Worm (Caenorhabditis elegans) whole organism, L1 larva: ENCODE data around the gene dohh-1.

Source experiments
- C16A3.4 ChIP-seq: fragments of 150-350 bp; optimal IDR thresholded peaks from 2 replicates; lab custom pipeline; 2014; ENCODE audit warnings: missing biosample characterization, missing genetic modification characterization
- F16B12.6 ChIP-seq: fragments of 150-350 bp; optimal IDR thresholded peaks from 2 replicates; lab custom pipeline; 2014; ENCODE audit warnings: missing biosample characterization, missing genetic modification characterization
- Y116A8C.19 ChIP-seq: sonication (generic microtip); optimal IDR thresholded peaks from 2 replicates; lab custom pipeline; 2016; ENCODE audit warnings: missing compliant biosample characterization, missing genetic modification characterization, borderline replicate concordance
- aha-1 ChIP-seq: fragments of 150-350 bp; optimal IDR thresholded peaks from 2 replicates; lab custom pipeline; 2014; ENCODE audit warnings: missing biosample characterization, missing genetic modification characterization
- alr-1 ChIP-seq: fragments of 200-800 bp; sonication (Bioruptor generic); optimal IDR thresholded peaks from 2 replicates; lab custom pipeline; 2018; ENCODE audit warnings: borderline replicate concordance, mild to moderate bottlenecking, missing genetic modification characterization, missing compliant biosample characterization
- ama-1 ChIP-seq: fragments of 150-350 bp; optimal IDR thresholded peaks from 2 replicates; lab custom pipeline; 2014
- blmp-1 ChIP-seq: fragments of 150-350 bp; optimal IDR thresholded peaks from 2 replicates; lab custom pipeline; 2014; ENCODE audit warnings: missing biosample characterization, missing genetic modification characterization
- ceh-88 ChIP-seq: fragments of 200-800 bp; sonication (Bioruptor generic); IDR thresholded peaks from 2 replicates; pipeline ENCODE4 v1.3.6; 2022; ENCODE audit warnings: missing genetic modification characterization, missing compliant biosample characterization
- ceh-90 ChIP-seq: sonication (generic microtip); optimal IDR thresholded peaks from 2 replicates; lab custom pipeline; 2016; ENCODE audit warnings: missing genetic modification characterization, missing compliant biosample characterization
- dsc-1 ChIP-seq: sonication (generic microtip); optimal IDR thresholded peaks from 2 replicates; lab custom pipeline; 2016; ENCODE audit warnings: mild to moderate bottlenecking, missing genetic modification characterization, missing compliant biosample characterization
- efl-1 ChIP-seq, 4 experiments: fragments of 150-350 bp; optimal IDR thresholded peaks in 3 of 4; peaks in 1 of 4; 1 replicate in 1 of 4; 2 replicates in 3 of 4; lab custom pipeline; 2014; ENCODE audit warnings: missing biosample characterization in 2 of 4, missing genetic modification characterization in 2 of 4, missing genetic modification reagents in 2 of 4
- egl-13 ChIP-seq: sonication (generic microtip); optimal IDR thresholded peaks from 2 replicates; lab custom pipeline; 2016; ENCODE audit warnings: missing genotype, missing genetic modification reagents, missing genetic modification characterization, missing compliant biosample characterization
- elt-2 ChIP-seq: sonication (generic microtip); optimal IDR thresholded peaks from 2 replicates; lab custom pipeline; 2016; ENCODE audit warnings: missing genetic modification characterization, mild to moderate bottlenecking, inconsistent platforms, missing compliant biosample characterization, missing genetic modification reagents
- ets-5 ChIP-seq: fragments of 200-800 bp; sonication (Bioruptor generic); IDR thresholded peaks from 2 replicates; pipeline ENCODE4 v1.3.6; 2022; ENCODE audit warnings: missing genetic modification characterization, missing compliant biosample characterization
- fos-1 ChIP-seq: fragments of 150-350 bp; optimal IDR thresholded peaks from 2 replicates; lab custom pipeline; 2014; ENCODE audit warnings: missing biosample characterization, missing genetic modification characterization
- grh-1 ChIP-seq: fragments of 200-800 bp; sonication (Bioruptor generic); IDR thresholded peaks from 2 replicates; pipeline ENCODE4 v1.3.6; 2022; ENCODE audit warnings: missing genetic modification reagents, missing genetic modification characterization, missing compliant biosample characterization
- hpl-2 ChIP-seq: fragments of 150-350 bp; optimal IDR thresholded peaks from 2 replicates; lab custom pipeline; 2014; ENCODE audit warnings: missing biosample characterization, missing genetic modification reagents, missing genetic modification characterization
- isw-1 ChIP-seq: fragments of 200-800 bp; sonication (Bioruptor generic); IDR thresholded peaks from 2 replicates; pipeline ENCODE4 v1.3.6; 2022; ENCODE audit warnings: missing genetic modification characterization, missing compliant biosample characterization
- lin-13 ChIP-seq: fragments of 150-350 bp; optimal IDR thresholded peaks from 2 replicates; lab custom pipeline; 2014; ENCODE audit warnings: missing biosample characterization, missing genetic modification reagents, missing genetic modification characterization
- lin-14 ChIP-seq: fragments of 200-800 bp; sonication (Bioruptor generic); optimal IDR thresholded peaks from 2 replicates; lab custom pipeline; 2018; ENCODE audit warnings: mild to moderate bottlenecking, missing genetic modification characterization, moderate library complexity, missing compliant biosample characterization
- lin-35 ChIP-seq, 2 experiments: fragments of 150-350 bp; optimal IDR thresholded peaks; 2 replicates each; lab custom pipeline; 2014; ENCODE audit warnings: missing biosample characterization in 2 of 2, missing genetic modification characterization in 2 of 2, missing genetic modification reagents in 2 of 2
- lir-3 ChIP-seq: sonication (generic microtip); optimal IDR thresholded peaks from 2 replicates; lab custom pipeline; 2016; ENCODE audit warnings: mild to moderate bottlenecking, missing genetic modification characterization, moderate library complexity, missing compliant biosample characterization; ENCODE audit not compliant: poor library complexity
- lsy-2 ChIP-seq, 2 experiments: fragments of 150-350 bp; optimal IDR thresholded peaks; 2 replicates each; lab custom pipeline; 2014; ENCODE audit warnings: missing biosample characterization in 2 of 2, missing genetic modification characterization in 2 of 2
- mab-9 ChIP-seq: fragments of 200-800 bp; sonication (Bioruptor generic); IDR thresholded peaks from 2 replicates; pipeline ENCODE4 v1.3.6; 2022; ENCODE audit warnings: missing genetic modification reagents, missing genetic modification characterization, missing compliant biosample characterization
- mdl-1 ChIP-seq, 2 experiments: fragments of 150-350 bp; optimal IDR thresholded peaks; 2 replicates each; lab custom pipeline; 2014 to 2017; ENCODE audit warnings: missing biosample characterization in 2 of 2, missing genetic modification characterization in 2 of 2, inconsistent platforms in 1 of 2
- mef-2 ChIP-seq: fragments of 150-350 bp; optimal IDR thresholded peaks from 2 replicates; lab custom pipeline; 2014; ENCODE audit warnings: missing biosample characterization, missing genetic modification characterization
- nhr-20 ChIP-seq: sonication (generic microtip); optimal IDR thresholded peaks from 2 replicates; lab custom pipeline; 2016; ENCODE audit warnings: mild to moderate bottlenecking, missing genetic modification characterization, missing compliant biosample characterization
- nhr-237 ChIP-seq: fragments of 150-350 bp; optimal IDR thresholded peaks from 2 replicates; lab custom pipeline; 2014; ENCODE audit warnings: missing biosample characterization, missing genetic modification characterization
- nhr-28 ChIP-seq: fragments of 150-350 bp; optimal IDR thresholded peaks from 2 replicates; lab custom pipeline; 2014; ENCODE audit warnings: missing biosample characterization, missing genetic modification characterization
- nhr-71 ChIP-seq: sonication (generic microtip); optimal IDR thresholded peaks from 2 replicates; lab custom pipeline; 2016; ENCODE audit warnings: mild to moderate bottlenecking, missing genetic modification characterization, moderate library complexity, missing compliant biosample characterization
- nhr-76 ChIP-seq: sonication (generic microtip); optimal IDR thresholded peaks from 2 replicates; lab custom pipeline; 2017; ENCODE audit warnings: missing biosample characterization, missing genetic modification characterization
- nhr-84 ChIP-seq: sonication (generic microtip); optimal IDR thresholded peaks from 2 replicates; lab custom pipeline; 2017; ENCODE audit warnings: missing biosample characterization, missing genetic modification characterization
- nhr-85 ChIP-seq: sonication (generic microtip); peaks from one replicate; lab custom pipeline; 2016; ENCODE audit warnings: missing genetic modification characterization, inconsistent platforms, missing compliant biosample characterization
- pag-3 ChIP-seq: sonication (generic microtip); optimal IDR thresholded peaks from 2 replicates; lab custom pipeline; 2017; ENCODE audit warnings: missing genetic modification characterization, mild to moderate bottlenecking, missing compliant biosample characterization, antibody characterized with exemption, borderline replicate concordance; ENCODE audit not compliant: insufficient read depth
- pqm-1 ChIP-seq: sonication (generic microtip); optimal IDR thresholded peaks from 3 replicates; lab custom pipeline; 2017; ENCODE audit warnings: missing biosample characterization, missing genetic modification characterization
- rnt-1 ChIP-seq: sonication (generic microtip); optimal IDR thresholded peaks from 2 replicates; lab custom pipeline; 2016; ENCODE audit warnings: mild to moderate bottlenecking, missing genetic modification characterization, moderate library complexity, missing compliant biosample characterization
- snpc-4 ChIP-seq: fragments of 150-350 bp; optimal IDR thresholded peaks from 2 replicates; lab custom pipeline; 2014; ENCODE audit warnings: missing biosample characterization, missing genetic modification characterization
- snu-23 ChIP-seq: sonication (generic microtip); optimal IDR thresholded peaks from 2 replicates; lab custom pipeline; 2016; ENCODE audit warnings: missing genetic modification characterization, missing compliant biosample characterization
- sup-37 ChIP-seq: fragments of 200-800 bp; sonication (Bioruptor generic); optimal IDR thresholded peaks from 2 replicates; lab custom pipeline; 2018; ENCODE audit warnings: mild to moderate bottlenecking, missing genetic modification characterization, missing compliant biosample characterization
- swsn-7 ChIP-seq: sonication (generic microtip); optimal IDR thresholded peaks from 2 replicates; lab custom pipeline; 2016; ENCODE audit warnings: missing genetic modification characterization, missing compliant biosample characterization
- tbx-2 ChIP-seq: sonication (generic microtip); optimal IDR thresholded peaks from 2 replicates; lab custom pipeline; 2016; ENCODE audit warnings: missing genetic modification characterization, missing compliant biosample characterization
- unc-62 ChIP-seq: fragments of 150-350 bp; optimal IDR thresholded peaks from 2 replicates; lab custom pipeline; 2014; ENCODE audit warnings: missing biosample characterization, missing genetic modification reagents, missing genetic modification characterization
- vab-15 ChIP-seq: sonication (generic microtip); optimal IDR thresholded peaks from 2 replicates; lab custom pipeline; 2017; ENCODE audit warnings: missing genotype, mild to moderate bottlenecking, missing genetic modification characterization, missing compliant biosample characterization
- zip-4 ChIP-seq: fragments of 200-800 bp; sonication (Bioruptor generic); optimal IDR thresholded peaks from 2 replicates; lab custom pipeline; 2018; ENCODE audit warnings: mild to moderate bottlenecking, missing genetic modification characterization, moderate library complexity, missing compliant biosample characterization
- ztf-11 ChIP-seq, 2 experiments: sonication (generic microtip); optimal IDR thresholded peaks; 2 replicates each; lab custom pipeline; 2016 to 2017; ENCODE audit warnings: missing genetic modification characterization in 2 of 2, missing biosample characterization in 1 of 2, missing compliant biosample characterization in 1 of 2

The dohh-1 gene

ce11 chrII:10545924-10546783 lies 33.6 kb upstream of the dohh-1 start (continued):
- TF ChIP-seq sup-37 (GFP tag; lab: Kevin White, UChicago) (no peak), mef-2 (tag; lab: Kevin White, UChicago) (no peak), elt-2 (tag; lab: Kevin White, UChicago) (no peak)

- TF ChIP-seq nhr-237 (tag; lab: Kevin White, UChicago) (no peak), ama-1 (lab: Kevin White, UChicago) (peak; percentile 47), rnt-1 (tag; lab: Kevin White, UChicago) (peak; percentile 31), zip-4 (GFP tag; lab: Kevin White, UChicago) (peak; percentile 19), isw-1 (no peak), ztf-11 (tag; optimal IDR thresholded peaks at IDR 0.05; lab: Kevin White, UChicago) (peak in 1 of 2 experiments; percentile 8), blmp-1 (tag; lab: Kevin White, UChicago) (peak; percentile 21), nhr-71 (tag; lab: Kevin White, UChicago) (peak; percentile 43), lsy-2 (tag; optimal IDR thresholded peaks at IDR 0.05; lab: Kevin White, UChicago) (peak in 1 of 2 experiments; percentile 13), efl-1 (optimal IDR thresholded peaks at IDR 0.05; lab: Kevin White, UChicago) (no peak), efl-1 (GFP tag; optimal IDR thresholded peaks at IDR 0.05 in 1 of 2; lab: Kevin White, UChicago) (peak in 1 of 2 experiments; percentile 81), hpl-2 (no peak), snu-23 (GFP tag; lab: Kevin White, UChicago) (peak; percentile 6), nhr-84 (tag; lab: Kevin White, UChicago) (no peak), C16A3.4 (peak; percentile 16)
Measured at ce11 chrII:10546784-10547087, 33.0 kb upstream of the dohh-1 start.

- TF ChIP-seq fos-1 (no peak), nhr-28 (no peak), snpc-4 (tag; lab: Kevin White, UChicago) (no peak), nhr-84 (tag; lab: Kevin White, UChicago) (no peak), nhr-85 (tag; lab: Kevin White, UChicago) (peak; percentile 67), nhr-76 (tag; lab: Kevin White, UChicago) (no peak), aha-1 (no peak), tbx-2 (no peak), lin-14 (GFP tag; lab: Kevin White, UChicago) (no peak), unc-62 (no peak), grh-1 (peak; percentile 33; the same call in 1 of the 2 replicates), vab-15 (tag; lab: Kevin White, UChicago) (no peak), F16B12.6 (no peak), ceh-90 (no peak), nhr-20 (tag; lab: Kevin White, UChicago) (no peak), lin-35 (GFP tag; optimal IDR thresholded peaks at IDR 0.05; lab: Kevin White, UChicago) (peak in 1 of 2 experiments; percentile 3), snu-23 (GFP tag; lab: Kevin White, UChicago) (no peak), ets-5 (GFP tag; lab: Robert Waterston, UW) (0 out of 2 replicates have a peak, but pooled peaks have one; percentile 44), lin-13 (GFP tag; lab: Kevin White, UChicago) (no peak)
Measured at ce11 chrII:10547311-10547710, 32.4 kb upstream of the dohh-1 start.

DNA sequence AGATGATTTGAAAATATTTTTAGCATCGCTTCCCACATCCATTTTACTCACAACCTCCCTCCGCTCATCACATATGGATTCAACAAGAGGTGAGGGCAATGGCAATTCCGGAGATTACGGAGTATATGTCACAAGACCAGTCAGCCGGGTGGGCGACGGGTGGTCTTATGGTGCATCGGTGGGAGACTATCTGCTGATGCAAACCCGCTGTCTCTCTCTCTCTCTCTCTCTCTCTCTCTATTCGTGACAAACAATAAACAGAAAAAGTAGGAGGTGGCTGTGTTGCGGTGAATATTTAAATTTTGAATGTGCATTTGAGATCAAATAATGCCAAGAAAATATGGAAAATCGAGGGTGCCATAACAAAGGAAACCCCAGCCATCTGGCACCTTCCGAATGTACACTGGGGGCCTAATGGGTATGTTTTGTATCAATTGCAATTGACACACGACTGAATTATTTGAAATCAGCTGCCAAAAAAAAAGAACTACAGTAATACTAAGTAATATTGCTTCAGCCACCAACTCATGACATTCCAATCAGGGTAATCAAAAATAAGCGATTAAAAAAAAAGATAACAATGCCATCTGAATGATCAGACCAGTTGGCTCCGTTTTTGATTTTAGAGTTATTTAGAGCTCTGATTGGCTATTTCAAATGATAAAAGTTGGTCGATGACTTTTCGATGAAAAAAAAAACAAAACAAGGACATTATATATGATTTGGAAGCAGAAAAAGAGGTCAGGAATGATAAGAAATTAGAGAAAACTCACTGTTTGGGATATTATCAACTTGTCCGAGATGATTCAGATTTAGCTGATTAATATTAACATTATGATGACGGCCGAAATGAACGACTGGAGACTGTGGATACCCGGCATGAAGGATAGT lies 31.7 kb upstream of the dohh-1 start:
- no peak for TF ChIP-seq alr-1 (tag; lab: Kevin White, UChicago)
- TF ChIP-seq Y116A8C.19 (tag; lab: Kevin White, UChicago) = no peak
- no peak for TF ChIP-seq pag-3
- no peak for TF ChIP-seq swsn-7
- TF ChIP-seq dsc-1 (tag; lab: Kevin White, UChicago) = no peak
- TF ChIP-seq ceh-88 (GFP tag; lab: Robert Waterston, UW) = peak; percentile 62; the same call in 1 of the 2 replicates
- no peak for TF ChIP-seq hpl-2
- peak in 1 of 2 experiments; percentile 28 for TF ChIP-seq mdl-1 (tag; optimal IDR thresholded peaks at IDR 0.05; lab: Kevin White, UChicago)
- peak; percentile 67; the same call in 1 of the 2 replicates for TF ChIP-seq mab-9 (GFP tag; lab: Robert Waterston, UW)
- no peak for TF ChIP-seq pqm-1 (tag; lab: Kevin White, UChicago)
- TF ChIP-seq aha-1 = no peak
- no peak for TF ChIP-seq lir-3 (tag; lab: Kevin White, UChicago)
- TF ChIP-seq egl-13 (tag; lab: Kevin White, UChicago) = no peak
